Worm (Caenorhabditis elegans) whole organism, mixed stage, embryonic: ENCODE measurements around the gene abu-14.

Experiments used
- cnd-1 ChIP-seq: fragments of 200-800 bp; sonication (Bioruptor generic); optimal IDR thresholded peaks from 2 replicates; lab custom pipeline; 2018; ENCODE audit warnings: mild to moderate bottlenecking, missing genetic modification characterization, missing compliant biosample characterization
- ham-2 ChIP-seq: fragments of 200-800 bp; sonication (Bioruptor generic); optimal IDR thresholded peaks from 2 replicates; lab custom pipeline; 2018; ENCODE audit warnings: mild to moderate bottlenecking, missing genetic modification characterization, missing compliant biosample characterization
- mep-1 ChIP-seq: fragments of 150-350 bp; optimal IDR thresholded peaks from 2 replicates; lab custom pipeline; 2017; ENCODE audit warnings: missing biosample characterization, missing genetic modification reagents, missing genetic modification characterization, inconsistent platforms
- mls-2 ChIP-seq: sonication (generic microtip); optimal IDR thresholded peaks from 2 replicates; lab custom pipeline; 2016; ENCODE audit warnings: mild to moderate bottlenecking, missing genetic modification characterization, moderate library complexity, missing compliant biosample characterization

DNA sequence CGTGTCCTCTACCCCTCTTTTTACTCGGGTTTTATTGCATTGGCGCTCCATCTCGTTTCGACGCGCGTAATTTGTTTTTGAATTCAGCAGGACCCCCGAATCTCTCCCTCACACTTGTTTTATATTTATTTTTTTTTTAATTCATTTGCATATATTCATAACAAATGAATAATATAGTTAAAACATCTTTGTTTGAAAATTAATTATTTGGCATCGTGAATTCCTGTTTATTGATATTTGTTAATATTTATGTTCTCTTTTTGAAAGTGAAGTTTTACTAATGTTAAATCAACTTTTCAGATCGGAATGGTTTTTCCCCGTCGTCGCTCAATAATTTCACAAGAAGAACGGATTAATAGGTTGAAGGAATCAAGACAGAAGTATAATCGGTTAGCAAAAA lies 4.0 kb downstream of the abu-14 start, which contains the start of gene ZK1067.3:
- TF ChIP-seq ham-2 (GFP tag; lab: Kevin White, UChicago) (no peak), cnd-1 (tag; lab: Kevin White, UChicago) (no peak), mep-1 (tag; lab: Kevin White, UChicago) (no peak), mls-2 (tag; lab: Kevin White, UChicago) (no peak)
